Worm (Caenorhabditis elegans) whole organism, young adult: Measurements from ENCODE around the gene sup-12.

ENCODE experiments used
- F22D6.2 ChIP-seq: sonication (generic microtip); optimal IDR thresholded peaks from 2 replicates; lab custom pipeline; 2016; ENCODE audit warnings: mild to moderate bottlenecking, missing genetic modification characterization, missing compliant biosample characterization
- F49E8.2 ChIP-seq: sonication (generic microtip); optimal IDR thresholded peaks from 3 replicates; lab custom pipeline; 2017; ENCODE audit warnings: missing genetic modification characterization, mild to moderate bottlenecking, missing compliant biosample characterization, antibody characterized with exemption, moderate library complexity; ENCODE audit not compliant: insufficient read depth
- K12H6.12 ChIP-seq: fragments of 200-800 bp; sonication (Bioruptor generic); optimal IDR thresholded peaks from 2 replicates; lab custom pipeline; 2018; ENCODE audit warnings: mild to moderate bottlenecking, missing genetic modification characterization, missing compliant biosample characterization
- snpc-4 ChIP-seq, 5 experiments: fragments of 150-350 bp in 1 of 5; sonication (generic microtip) in 4 of 5; optimal IDR thresholded peaks; 2 replicates each; lab custom pipeline; 2014 to 2018; ENCODE audit warnings: missing genetic modification characterization in 5 of 5, missing biosample characterization in 3 of 5, antibody characterized with exemption in 2 of 5, mild to moderate bottlenecking in 2 of 5, missing compliant biosample characterization in 2 of 5, missing genotype in 2 of 5, moderate library complexity in 2 of 5, missing genetic modification reagents in 1 of 5

DNA sequence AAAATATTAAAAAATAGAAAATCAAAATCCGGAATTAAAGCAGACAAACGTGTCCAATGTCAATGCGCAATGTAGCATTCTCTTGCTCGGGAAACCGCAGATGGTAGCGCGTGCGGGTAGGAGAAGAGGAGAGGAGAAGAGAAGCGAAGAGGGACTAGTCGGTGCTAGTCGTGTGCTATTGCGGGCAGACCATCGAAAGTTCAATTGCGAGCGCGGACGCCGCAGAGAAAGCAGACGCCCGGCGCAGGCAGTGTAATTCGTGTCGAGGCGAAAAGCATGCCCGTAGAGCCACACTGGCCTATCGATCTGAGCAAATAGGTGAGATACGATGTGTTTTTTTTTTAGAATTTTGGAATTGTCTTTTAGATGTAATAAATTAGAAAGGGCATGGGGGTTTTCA is 41.3 kb downstream of the sup-12 start:
- TF ChIP-seq snpc-4 (GFP tag; optimal IDR thresholded peaks at IDR 0.05; lab: Kevin White, UChicago) (no peak), snpc-4 (tag; optimal IDR thresholded peaks at IDR 0.05; lab: Kevin White, UChicago) (peak in 1 of 4 experiments; percentile 35), F22D6.2 (tag; lab: Kevin White, UChicago) (no peak), K12H6.12 (tag; lab: Kevin White, UChicago) (peak; percentile 54), F49E8.2 (tag; lab: Kevin White, UChicago) (no peak)
